Fruit fly (Drosophila melanogaster) whole organism, pupa: ENCODE data around the gene Ir93a.

Source experiments
- CG10348 ChIP-seq: fragments of 200-800 bp; sonication (Bioruptor generic); IDR thresholded peaks from 2 replicates; pipeline ENCODE4 v1.3.6; 2022; ENCODE audit warnings: missing biosample characterization, missing genetic modification characterization
- CG12605 ChIP-seq: fragments of 200-800 bp; sonication (Bioruptor generic); IDR thresholded peaks from 2 replicates; pipeline ENCODE4 v1.3.6; 2022; ENCODE audit warnings: missing biosample characterization, missing genetic modification characterization
- CG14655 ChIP-seq: fragments of 200-800 bp; sonication (Bioruptor generic); optimal IDR thresholded peaks from 3 replicates; lab custom pipeline; 2017; ENCODE audit warnings: mild to moderate bottlenecking, missing biosample characterization, missing genetic modification reagents, missing genetic modification characterization
- EcR ChIP-seq: fragments of 200-800 bp; sonication (Bioruptor generic); optimal IDR thresholded peaks from 3 replicates; lab custom pipeline; 2019; ENCODE audit warnings: missing biosample characterization, missing genetic modification characterization, mild to moderate bottlenecking, moderate library complexity, missing genetic modification reagents
- Pif1B ChIP-seq: fragments of 200-800 bp; sonication (Bioruptor generic); optimal IDR thresholded peaks from 3 replicates; lab custom pipeline; 2016; ENCODE audit warnings: missing biosample characterization, missing genetic modification characterization
- Snoo ChIP-seq: fragments of 200-800 bp; sonication (Bioruptor generic); optimal IDR thresholded peaks from 3 replicates; lab custom pipeline; 2017; ENCODE audit warnings: missing biosample characterization, mild to moderate bottlenecking, missing genetic modification characterization, inconsistent platforms
- gl ChIP-seq: fragments of 200-800 bp; sonication (Bioruptor generic); optimal IDR thresholded peaks from 2 replicates; lab custom pipeline; 2018; ENCODE audit warnings: missing biosample characterization, mild to moderate bottlenecking, missing genetic modification characterization

DNA sequence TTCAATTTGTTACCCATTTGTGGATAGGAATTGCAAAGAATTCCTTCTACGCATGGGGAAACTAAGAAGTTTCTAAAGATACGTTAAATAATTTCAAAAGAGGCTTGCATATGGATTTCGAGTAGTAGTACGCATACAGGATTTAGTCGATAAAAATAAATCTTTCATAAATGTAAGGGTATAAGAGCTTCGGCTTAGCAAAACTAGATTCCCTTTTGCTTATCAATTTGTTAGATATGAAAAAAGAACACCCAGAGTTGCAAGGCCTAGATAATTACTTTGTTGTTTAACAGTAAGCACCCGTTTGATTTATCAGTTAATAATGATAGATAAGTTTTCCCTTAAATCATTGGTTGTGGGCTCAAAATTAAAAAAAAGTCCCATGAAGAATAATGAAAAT is 14.3 kb downstream of the Ir93a start:
- TF ChIP-seq CG14655 (GFP tag; lab: Kevin White, UChicago) (no peak), Pif1B (GFP tag; lab: Kevin White, UChicago) (no peak), gl (tag; lab: Kevin White, UChicago) (no peak), Snoo (tag; lab: Kevin White, UChicago) (no peak), EcR (no peak), CG10348 (GFP tag; lab: Robert Waterston, UW) (no peak), CG12605 (GFP tag; lab: Robert Waterston, UW) (no peak)
